Fruit fly (Drosophila melanogaster) whole organism, wandering third instar larva: ENCODE measurements around the gene Hr4.

Experiments
- Abd-B ChIP-seq: fragments of >200 bp; optimal IDR thresholded peaks from 2 replicates; lab custom pipeline; 2017; ENCODE audit warnings: missing biosample characterization, missing genetic modification characterization
- CG9705 ChIP-seq: fragments of 200-800 bp; sonication (Bioruptor generic); optimal IDR thresholded peaks from 2 replicates; lab custom pipeline; 2018; ENCODE audit warnings: missing biosample characterization, mild to moderate bottlenecking, missing genetic modification characterization
- CrebA ChIP-seq: fragments of 200-800 bp; sonication (Bioruptor generic); optimal IDR thresholded peaks from 2 replicates; lab custom pipeline; 2016; ENCODE audit warnings: missing biosample characterization, mild to moderate bottlenecking, missing genetic modification characterization, borderline replicate concordance
- Dfd ChIP-seq: fragments of >200 bp; optimal IDR thresholded peaks from 2 replicates; lab custom pipeline; 2017; ENCODE audit warnings: missing biosample characterization, missing genetic modification characterization
- Dif ChIP-seq: fragments of 200-275, 200-300 bp; sonication (Bioruptor generic); optimal IDR thresholded peaks from 2 replicates; lab custom pipeline; 2018; ENCODE audit warnings: missing biosample characterization, missing genetic modification characterization; ENCODE audit not compliant: partially characterized antibody
- GATAd ChIP-seq: sonication (Bioruptor generic); optimal IDR thresholded peaks from 2 replicates; lab custom pipeline; 2016; ENCODE audit warnings: missing biosample characterization, missing genetic modification characterization
- HLH106 ChIP-seq: fragments of 200-800 bp; optimal IDR thresholded peaks from 3 replicates; lab custom pipeline; 2019; ENCODE audit warnings: missing biosample characterization, mild to moderate bottlenecking, missing genetic modification characterization, moderate library complexity
- Hr78 ChIP-seq: fragments of >200 bp; optimal IDR thresholded peaks from 2 replicates; lab custom pipeline; 2017; ENCODE audit warnings: missing biosample characterization, missing genetic modification characterization
- Hr83 ChIP-seq: fragments of 200-300 bp; sonication (Bioruptor generic); optimal IDR thresholded peaks from 2 replicates; lab custom pipeline; 2016; ENCODE audit warnings: missing biosample characterization, mild to moderate bottlenecking, missing genetic modification characterization, moderate library complexity; ENCODE audit not compliant: poor library complexity, severe bottlenecking
- Jra ChIP-seq: sonication (Bioruptor generic); optimal IDR thresholded peaks from 2 replicates; lab custom pipeline; 2016; ENCODE audit warnings: missing biosample characterization, missing genetic modification characterization
- Myc ChIP-seq: fragments of >200 bp; optimal IDR thresholded peaks from 2 replicates; lab custom pipeline; 2017
- N ChIP-seq: fragments of >200 bp; optimal IDR thresholded peaks from 2 replicates; lab custom pipeline; 2018; ENCODE audit warnings: missing biosample characterization, missing external identifiers, missing genetic modification characterization
- Rel ChIP-seq, 2 experiments: fragments of 200-800 bp; sonication (Bioruptor generic) in 1 of 2; optimal IDR thresholded peaks; 2 replicates in 1 of 2; 3 replicates in 1 of 2; lab custom pipeline; 2016 to 2019; ENCODE audit warnings: mild to moderate bottlenecking in 2 of 2, missing biosample characterization in 2 of 2, missing genetic modification characterization in 2 of 2, moderate library complexity in 1 of 2
- Sp1 ChIP-seq: fragments of 200-800 bp; sonication (Bioruptor generic); optimal IDR thresholded peaks from 3 replicates; lab custom pipeline; 2019; ENCODE audit warnings: missing biosample characterization, mild to moderate bottlenecking, missing genetic modification characterization, moderate library complexity
- Vsx2 ChIP-seq: fragments of 200-300, 225-300 bp; sonication (Bioruptor generic); optimal IDR thresholded peaks from 2 replicates; lab custom pipeline; 2018; ENCODE audit warnings: missing biosample characterization, missing genetic modification characterization; ENCODE audit not compliant: partially characterized antibody
- br ChIP-seq: fragments of 200-800 bp; sonication (Bioruptor generic); optimal IDR thresholded peaks from 2 replicates; lab custom pipeline; 2016; ENCODE audit warnings: missing biosample characterization, missing genetic modification characterization
- brk ChIP-seq: fragments of 200-800 bp; sonication (Bioruptor generic); optimal IDR thresholded peaks from 2 replicates; lab custom pipeline; 2016; ENCODE audit warnings: missing biosample characterization, mild to moderate bottlenecking, missing genetic modification characterization
- dl ChIP-seq, 2 experiments: fragments of 175-275, 200-275 bp in 1 of 2; fragments of 200-275 bp in 1 of 2; sonication (Bioruptor generic); optimal IDR thresholded peaks; lab custom pipeline; 2018; ENCODE audit warnings: mild to moderate bottlenecking in 2 of 2, missing biosample characterization in 2 of 2, missing genetic modification characterization in 2 of 2, moderate library complexity in 2 of 2; ENCODE audit not compliant: partially characterized antibody in 2 of 2, insufficient read depth in 1 of 2
- dmrt93B ChIP-seq: fragments of 200-800 bp; sonication (Bioruptor generic); optimal IDR thresholded peaks from 2 replicates; lab custom pipeline; 2018; ENCODE audit warnings: missing biosample characterization, mild to moderate bottlenecking, missing genetic modification characterization
- ey ChIP-seq: fragments of 200-800 bp; sonication (Bioruptor generic); optimal IDR thresholded peaks from 2 replicates; lab custom pipeline; 2016; ENCODE audit warnings: missing biosample characterization, missing genetic modification characterization
- foxo ChIP-seq, 2 experiments: fragments of 200-800 bp; sonication (Bioruptor generic); optimal IDR thresholded peaks; 2 replicates in 1 of 2; 3 replicates in 1 of 2; lab custom pipeline; 2016 to 2017; ENCODE audit warnings: missing biosample characterization in 2 of 2, missing genetic modification characterization in 2 of 2
- fru ChIP-seq: fragments of 200-800 bp; sonication (Bioruptor generic); optimal IDR thresholded peaks from 3 replicates; lab custom pipeline; 2016; ENCODE audit warnings: missing biosample characterization, mild to moderate bottlenecking, missing genetic modification characterization
- h ChIP-seq: fragments of 200-800 bp; sonication (Bioruptor generic); optimal IDR thresholded peaks from 3 replicates; lab custom pipeline; 2016; ENCODE audit warnings: missing biosample characterization, mild to moderate bottlenecking, missing genetic modification characterization
- jim ChIP-seq: fragments of 175-275, 200-325 bp; sonication (Bioruptor generic); optimal IDR thresholded peaks from 2 replicates; lab custom pipeline; 2016; ENCODE audit warnings: missing biosample characterization, mild to moderate bottlenecking, missing genetic modification characterization
- pan ChIP-seq: fragments of >200 bp; optimal IDR thresholded peaks from 2 replicates; lab custom pipeline; 2017
- psq ChIP-seq: fragments of 200-800 bp; sonication (Bioruptor generic); optimal IDR thresholded peaks from 3 replicates; lab custom pipeline; 2017; ENCODE audit warnings: missing biosample characterization, mild to moderate bottlenecking, missing genetic modification characterization, moderate library complexity
- sage ChIP-seq: fragments of 200-800 bp; sonication (Bioruptor generic); optimal IDR thresholded peaks from 2 replicates; lab custom pipeline; 2016; ENCODE audit warnings: missing biosample characterization, mild to moderate bottlenecking, missing genetic modification characterization
- sv ChIP-seq: fragments of 200-800 bp; sonication (Bioruptor generic); optimal IDR thresholded peaks from 3 replicates; lab custom pipeline; 2016; ENCODE audit warnings: missing biosample characterization, missing genetic modification characterization
- tai ChIP-seq: sonication (Bioruptor generic); optimal IDR thresholded peaks from 2 replicates; lab custom pipeline; 2016; ENCODE audit warnings: missing biosample characterization, missing genetic modification characterization
- usp ChIP-seq: fragments of >200 bp; optimal IDR thresholded peaks from 2 replicates; lab custom pipeline; 2017; ENCODE audit warnings: missing biosample characterization, missing genetic modification characterization
- woc ChIP-seq: sonication (Bioruptor generic); optimal IDR thresholded peaks from 2 replicates; lab custom pipeline; 2016; ENCODE audit warnings: missing biosample characterization, mild to moderate bottlenecking, missing genetic modification characterization

The Hr4 gene

DNA sequence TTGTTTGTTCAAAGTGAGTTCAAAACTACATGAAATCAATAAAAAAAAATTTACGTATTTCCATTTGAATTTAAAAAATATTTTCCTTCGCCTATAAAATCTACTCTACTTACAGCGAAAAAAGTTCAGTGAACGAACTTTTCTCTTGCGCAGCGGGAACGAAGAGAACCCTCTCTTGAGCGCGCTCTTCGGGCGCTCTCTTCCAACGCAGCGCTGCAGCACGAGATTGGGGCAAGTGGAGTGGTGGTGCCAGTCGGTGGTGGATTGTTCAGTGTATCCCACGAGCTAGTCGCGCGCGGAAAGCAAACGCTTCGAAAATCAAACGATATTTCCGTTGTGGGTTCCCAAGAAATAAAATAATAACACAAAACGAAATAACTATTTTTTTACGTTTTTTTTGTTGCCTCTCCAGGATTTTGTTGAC, at the start of gene Hr4:
TSS of gene Hr4 (plus strand) at position 272 of the 424 bp plus-strand sequence.
- TF ChIP-seq Hr83 (GFP tag; lab: Kevin White, UChicago) (peak; percentile 2), Dif (GFP tag; lab: Kevin White, UChicago) (peak; percentile 78), dl (GFP tag; optimal IDR thresholded peaks at IDR 0.05; lab: Kevin White, UChicago; ENCODE audit: insufficient read depth in 1 of 2, partially characterized antibody in 2 of 2) (peak; percentile 79), CrebA (GFP tag; lab: Kevin White, UChicago) (no peak), sv (no peak), sage (GFP tag; lab: Kevin White, UChicago) (peak; percentile 61), fru (GFP tag; lab: Kevin White, UChicago) (no peak), Sp1 (GFP tag; lab: Kevin White, UChicago) (peak; percentile 34), foxo (GFP tag; optimal IDR thresholded peaks at IDR 0.05; lab: Kevin White, UChicago) (no peak), jim (GFP tag; lab: Kevin White, UChicago) (no peak), psq (GFP tag; lab: Kevin White, UChicago) (no peak), GATAd (GFP tag; lab: Kevin White, UChicago) (no peak), CG9705 (GFP tag; lab: Kevin White, UChicago) (no peak), tai (GFP tag; lab: Kevin White, UChicago) (no peak), brk (GFP tag; lab: Kevin White, UChicago) (peak; percentile 30), Jra (GFP tag; lab: Kevin White, UChicago) (no peak), dmrt93B (GFP tag; lab: Kevin White, UChicago) (no peak), Rel (GFP tag; optimal IDR thresholded peaks at IDR 0.05; lab: Kevin White, UChicago) (no peak), Rel (tag; optimal IDR thresholded peaks at IDR 0.05; lab: Kevin White, UChicago) (peak; percentile 16), usp (no peak), Hr78 (GFP tag; lab: Kevin White, UChicago) (no peak), pan (no peak)

DNA sequence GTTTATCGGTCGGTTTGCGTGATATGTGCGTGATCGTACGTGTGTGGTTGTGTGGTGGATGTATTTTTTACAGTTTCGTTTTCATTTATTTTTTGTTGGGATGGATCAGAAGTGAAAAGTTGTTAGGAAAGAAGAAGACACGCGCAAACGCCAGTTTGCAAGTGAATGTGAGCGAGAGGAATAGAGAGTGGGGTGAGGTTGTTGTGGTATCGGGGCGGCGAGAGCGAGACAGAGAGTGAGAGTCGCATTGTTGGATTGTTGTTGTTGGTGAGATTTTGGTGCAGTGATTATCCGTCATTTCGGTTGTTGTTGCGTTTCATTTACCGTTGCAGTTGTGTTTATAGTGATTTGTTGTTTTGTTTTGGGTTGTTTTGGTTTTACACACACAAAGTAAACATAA, 48.2 kb upstream of the Hr4 start:
- TF ChIP-seq GATAd (GFP tag; lab: Kevin White, UChicago) (no peak), Abd-B (GFP tag; lab: Kevin White, UChicago) (no peak), Hr78 (GFP tag; lab: Kevin White, UChicago) (no peak), Jra (GFP tag; lab: Kevin White, UChicago) (no peak), Myc (lab: Kevin White, UChicago) (no peak)

DNA sequence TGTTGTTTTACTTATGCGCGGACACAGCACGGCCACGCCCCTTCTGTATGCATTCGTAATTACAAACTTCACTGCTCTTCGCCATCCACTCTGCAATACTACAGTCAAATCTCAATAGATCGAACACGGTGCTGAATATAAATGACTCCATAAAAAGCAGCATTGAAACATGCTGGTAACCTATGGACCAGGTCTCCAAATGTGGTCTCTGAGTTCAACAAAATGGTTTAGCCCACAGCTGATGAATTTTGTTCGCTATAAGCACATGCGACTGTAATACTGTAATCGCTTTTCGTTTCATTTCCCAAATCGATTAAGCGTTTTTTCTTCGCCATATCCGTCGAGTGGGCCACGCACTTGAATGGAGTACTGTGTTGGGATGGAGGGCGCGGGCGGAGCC, 44.4 kb upstream of the Hr4 start:
- peak in 1 of 2 experiments; percentile 60 for TF ChIP-seq foxo (GFP tag; optimal IDR thresholded peaks at IDR 0.05; lab: Kevin White, UChicago)
- TF ChIP-seq woc = no peak
- TF ChIP-seq Sp1 (GFP tag; lab: Kevin White, UChicago) = peak; percentile 43
- TF ChIP-seq Dfd (GFP tag; lab: Kevin White, UChicago) = no peak
- peak; percentile 54 for TF ChIP-seq ey
- no peak for TF ChIP-seq br (GFP tag; lab: Kevin White, UChicago)
- no peak for TF ChIP-seq Myc (lab: Kevin White, UChicago)
- TF ChIP-seq pan = no peak
- TF ChIP-seq fru (GFP tag; lab: Kevin White, UChicago) = peak; percentile 45
- TF ChIP-seq usp = no peak
- no peak for TF ChIP-seq dmrt93B (GFP tag; lab: Kevin White, UChicago)
- no peak for TF ChIP-seq Dif (GFP tag; lab: Kevin White, UChicago)
- peak; percentile 31 for TF ChIP-seq HLH106 (tag; lab: Kevin White, UChicago)
- peak; percentile 56 for TF ChIP-seq h
- no peak for TF ChIP-seq Vsx2 (GFP tag; lab: Kevin White, UChicago)

DNA sequence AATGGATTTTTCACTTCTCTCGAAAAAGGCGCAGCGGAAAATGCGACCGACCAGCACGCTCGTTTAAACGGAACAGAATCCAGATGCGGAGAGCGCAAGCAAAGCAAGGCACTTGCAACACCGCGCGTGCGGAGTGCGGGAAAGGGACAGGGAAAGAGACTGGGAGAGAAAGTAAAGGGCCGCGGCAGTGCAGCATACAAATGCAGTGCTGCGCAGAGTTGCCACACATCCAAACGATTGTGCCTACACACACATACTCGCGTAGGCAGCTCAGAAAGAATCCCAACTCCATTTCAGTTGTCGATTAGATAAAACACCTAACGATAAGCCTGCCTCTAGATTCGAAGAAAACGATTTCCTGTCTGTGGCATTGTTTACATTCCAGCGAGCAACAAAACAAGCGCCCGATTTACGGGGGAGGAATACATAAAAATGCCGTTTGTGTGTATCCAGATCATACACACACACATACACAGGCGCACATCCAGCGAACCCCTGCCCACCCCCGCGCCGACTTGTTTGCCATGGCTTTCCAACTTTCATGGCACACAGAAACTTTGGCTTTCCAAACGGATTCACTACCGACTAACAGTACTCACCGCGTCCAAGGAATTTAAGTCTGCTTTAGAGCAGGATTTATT, 42.2 kb upstream of the Hr4 start:
- peak; percentile 55 for TF ChIP-seq N (GFP tag; lab: Kevin White, UChicago)
- peak; percentile 35 for TF ChIP-seq Dif (GFP tag; lab: Kevin White, UChicago)
- no peak for TF ChIP-seq Sp1 (GFP tag; lab: Kevin White, UChicago)
